Fruit fly (Drosophila melanogaster): ENCODE measurements around the gene CG32459.

dm6 chr3L:22839243-22839642 is 16.6 kb downstream of the CG32459 start:
- TF ChIP-seq kay (GFP tag; ENCODE audit: borderline replicate concordance), result no peak
- TF ChIP-seq Hr96 (GFP tag; optimal IDR thresholded peaks at IDR 0.05), result no peak
- no peak for TF ChIP-seq cic (GFP tag; optimal IDR thresholded peaks at IDR 0.05)
- TF ChIP-seq CG11617 (GFP tag; optimal IDR thresholded peaks at IDR 0.05), result no peak
- no peak for TF ChIP-seq Clk (GFP tag; optimal IDR thresholded peaks at IDR 0.05)
- TF ChIP-seq bab1 (GFP tag; optimal IDR thresholded peaks at IDR 0.05), result no peak
- TF ChIP-seq CG7101 (tag; optimal IDR thresholded peaks at IDR 0.05), result no peak
- no peak for TF ChIP-seq ovo (GFP tag; optimal IDR thresholded peaks at IDR 0.05)
- no peak for TF ChIP-seq CG14711 (tag; optimal IDR thresholded peaks at IDR 0.05)
- no peak for TF ChIP-seq CG1620 (GFP tag; optimal IDR thresholded peaks at IDR 0.05)
- no peak for TF ChIP-seq cnc (optimal IDR thresholded peaks at IDR 0.05)

Data from whole organism, adult.